Worm (Caenorhabditis elegans) whole organism, midembryonic: Measurements from ENCODE around the gene mob-2.

ENCODE experiments used
- cog-1 ChIP-seq: sonication (generic microtip); optimal IDR thresholded peaks from 2 replicates; lab custom pipeline; 2016; ENCODE audit warnings: missing genetic modification characterization, missing compliant biosample characterization
- flt-1 ChIP-seq: fragments of 200-800 bp; sonication (Bioruptor generic); IDR thresholded peaks from 2 replicates; pipeline ENCODE4 v1.3.6; 2022; ENCODE audit warnings: missing genetic modification characterization, missing compliant biosample characterization
- klf-2 ChIP-seq: fragments of 200-800 bp; sonication (Bioruptor generic); conservative IDR thresholded peaks from 2 replicates; pipeline ENCODE4 v1.3.6; 2022; ENCODE audit warnings: missing genetic modification reagents, missing genetic modification characterization, missing compliant biosample characterization
- med-1 ChIP-seq: sonication (generic microtip); optimal IDR thresholded peaks from 2 replicates; lab custom pipeline; 2017; ENCODE audit warnings: missing genetic modification characterization, mild to moderate bottlenecking, missing compliant biosample characterization, antibody characterized with exemption, missing genetic modification reagents; ENCODE audit not compliant: insufficient read depth
- tab-1 ChIP-seq: fragments of 200-800 bp; sonication (Bioruptor generic); IDR thresholded peaks from 2 replicates; pipeline ENCODE4 v1.3.6; 2022; ENCODE audit warnings: missing genetic modification characterization, missing compliant biosample characterization
- ztf-23 ChIP-seq: fragments of 200-800 bp; sonication (Bioruptor generic); IDR thresholded peaks from 2 replicates; pipeline ENCODE4 v1.3.6; 2022; ENCODE audit warnings: missing genetic modification reagents, missing genetic modification characterization, missing compliant biosample characterization
- ztf-29 ChIP-seq: fragments of 200-800 bp; sonication (Bioruptor generic); IDR thresholded peaks from 2 replicates; pipeline ENCODE4 v1.3.6; 2022; ENCODE audit warnings: missing genetic modification reagents, missing genetic modification characterization, missing compliant biosample characterization

DNA sequence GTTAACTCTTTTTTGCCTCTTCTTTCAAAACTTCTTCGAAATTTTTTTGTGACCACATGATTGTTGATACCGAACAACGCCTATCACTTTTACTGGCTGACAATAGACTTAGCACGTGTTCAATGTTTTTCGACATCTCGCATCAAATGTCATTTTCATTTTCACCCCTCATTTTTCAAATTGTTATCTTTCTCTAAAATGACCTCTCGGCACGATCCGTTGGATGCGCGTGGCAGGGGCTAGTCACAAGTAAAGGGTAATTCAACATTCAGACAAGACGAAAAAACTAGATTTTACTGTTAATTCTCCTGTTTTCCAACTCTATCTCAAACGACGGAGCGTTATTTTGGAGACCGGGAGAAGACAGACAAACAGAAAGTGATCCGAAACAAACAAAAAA lies 56.4 kb downstream of the mob-2 start, which contains the start of gene F17H10.2:
- TF ChIP-seq cog-1 (tag; lab: Kevin White, UChicago) (no peak), flt-1 (GFP tag; lab: Robert Waterston, UW) (no peak), med-1 (GFP tag; lab: Kevin White, UChicago) (no peak), tab-1 (GFP tag; lab: Robert Waterston, UW) (no peak), ztf-23 (GFP tag; lab: Robert Waterston, UW) (no peak), klf-2 (no peak), ztf-29 (GFP tag; lab: Robert Waterston, UW) (no peak)
